Fruit fly (Drosophila melanogaster) whole organism, pupa: ENCODE data around the gene ash2.

Source experiments
- CG12605 ChIP-seq: fragments of 200-800 bp; sonication (Bioruptor generic); IDR thresholded peaks from 2 replicates; pipeline ENCODE4 v1.3.6; 2022; ENCODE audit warnings: missing biosample characterization, missing genetic modification characterization
- CG17806 ChIP-seq: fragments of 200-800 bp; sonication (Bioruptor generic); optimal IDR thresholded peaks from 2 replicates; lab custom pipeline; 2018; ENCODE audit warnings: missing biosample characterization, mild to moderate bottlenecking, missing genetic modification characterization, moderate library complexity
- CG9948 ChIP-seq: fragments of 200-800 bp; sonication (Bioruptor generic); optimal IDR thresholded peaks from 2 replicates; lab custom pipeline; 2018; ENCODE audit warnings: missing biosample characterization, mild to moderate bottlenecking, missing genetic modification characterization, moderate library complexity
- EcR ChIP-seq: fragments of 200-800 bp; sonication (Bioruptor generic); optimal IDR thresholded peaks from 3 replicates; lab custom pipeline; 2019; ENCODE audit warnings: missing biosample characterization, missing genetic modification characterization, mild to moderate bottlenecking, moderate library complexity, missing genetic modification reagents
- Pif1B ChIP-seq: fragments of 200-800 bp; sonication (Bioruptor generic); optimal IDR thresholded peaks from 3 replicates; lab custom pipeline; 2016; ENCODE audit warnings: missing biosample characterization, missing genetic modification characterization
- Snoo ChIP-seq: fragments of 200-800 bp; sonication (Bioruptor generic); optimal IDR thresholded peaks from 3 replicates; lab custom pipeline; 2017; ENCODE audit warnings: missing biosample characterization, mild to moderate bottlenecking, missing genetic modification characterization, inconsistent platforms
- gl ChIP-seq: fragments of 200-800 bp; sonication (Bioruptor generic); optimal IDR thresholded peaks from 2 replicates; lab custom pipeline; 2018; ENCODE audit warnings: missing biosample characterization, mild to moderate bottlenecking, missing genetic modification characterization

DNA sequence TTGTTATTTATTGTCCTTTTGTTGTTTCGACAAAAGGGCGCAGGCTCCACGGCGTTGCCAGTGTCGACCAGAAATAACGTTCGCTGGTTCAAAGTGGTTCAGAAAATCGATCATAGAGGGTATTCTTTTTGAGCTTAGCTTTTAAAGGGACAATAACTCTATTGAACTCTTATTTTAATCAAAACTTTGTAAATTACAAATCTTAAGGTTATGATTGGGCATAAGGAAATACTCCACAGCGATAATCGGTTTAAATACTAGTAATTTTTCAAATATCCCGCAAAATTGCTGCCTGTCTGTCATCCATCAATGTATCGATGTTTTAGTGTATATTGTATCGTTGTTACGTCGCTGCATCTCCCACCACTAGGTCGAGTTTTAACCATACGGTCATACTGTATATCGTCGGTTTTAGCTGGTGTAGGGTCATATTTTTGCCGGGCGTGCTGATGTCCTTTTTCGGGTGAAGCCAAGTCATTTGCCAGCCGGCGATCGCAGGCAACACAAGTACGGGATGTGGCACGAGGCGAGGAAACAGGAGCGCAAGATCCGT is 4.9 kb downstream of the ash2 start, which contains the start of the genes CG31125 and CG6695:
- TF ChIP-seq Snoo (tag; lab: Kevin White, UChicago) (no peak), EcR (no peak), CG9948 (peak; percentile 6), Pif1B (GFP tag; lab: Kevin White, UChicago) (no peak), CG12605 (no peak), CG17806 (no peak), gl (tag; lab: Kevin White, UChicago) (no peak)
